Fruit fly (Drosophila melanogaster) whole organism, embryonic: ENCODE measurements around the gene CG1622.

Experiments
- B-H1 ChIP-seq: fragments of 200-800 bp; sonication (Bioruptor generic); IDR thresholded peaks from 3 replicates; pipeline ENCODE4 v1.3.6; 2022; ENCODE audit warnings: missing biosample characterization, missing genetic modification characterization
- Bgb ChIP-seq: fragments of 200-800 bp; sonication (Bioruptor generic); IDR thresholded peaks from 2 replicates; pipeline ENCODE4 v1.3.6; 2022; ENCODE audit warnings: missing biosample characterization, missing genetic modification characterization; ENCODE audit not compliant: partially characterized antibody
- BtbVII ChIP-seq: fragments of 200-800 bp; sonication (Bioruptor generic); optimal IDR thresholded peaks from 3 replicates; lab custom pipeline; 2017; ENCODE audit warnings: missing biosample characterization, mild to moderate bottlenecking, missing genetic modification characterization
- CG10209 ChIP-seq: fragments of 200-800 bp; sonication (Bioruptor generic); optimal IDR thresholded peaks from 3 replicates; lab custom pipeline; 2017; ENCODE audit warnings: missing biosample characterization, mild to moderate bottlenecking, missing genetic modification characterization, missing genetic modification reagents
- CG10565 ChIP-seq: fragments of 200-800 bp; sonication (Bioruptor generic); optimal IDR thresholded peaks from 3 replicates; lab custom pipeline; 2016; ENCODE audit warnings: missing biosample characterization, mild to moderate bottlenecking, missing genetic modification characterization
- CG11085 ChIP-seq: fragments of 200-800 bp; sonication (Bioruptor generic); IDR thresholded peaks from 2 replicates; pipeline ENCODE4 v1.3.6; 2022; ENCODE audit warnings: missing biosample characterization, missing genetic modification characterization
- CG12219 ChIP-seq: fragments of 200-800 bp; sonication (Bioruptor generic); optimal IDR thresholded peaks from 3 replicates; lab custom pipeline; 2018; ENCODE audit warnings: missing biosample characterization, mild to moderate bottlenecking, missing genetic modification characterization
- CG1529 ChIP-seq: fragments of 200-800 bp; sonication (Bioruptor generic); optimal IDR thresholded peaks from 3 replicates; lab custom pipeline; 2018; ENCODE audit warnings: missing biosample characterization, missing genetic modification characterization
- CG15601 ChIP-seq: fragments of 200-800 bp; sonication (Bioruptor generic); optimal IDR thresholded peaks from 3 replicates; lab custom pipeline; 2019; ENCODE audit warnings: missing biosample characterization, mild to moderate bottlenecking, missing genetic modification characterization, moderate library complexity
- CG17802 ChIP-seq: fragments of 200-800 bp; sonication (Bioruptor generic); optimal IDR thresholded peaks from 2 replicates; lab custom pipeline; 2018; ENCODE audit warnings: missing biosample characterization, mild to moderate bottlenecking, missing genetic modification characterization, moderate library complexity
- CG1792 ChIP-seq: fragments of 200-800 bp; sonication (Bioruptor generic); optimal IDR thresholded peaks from 2 replicates; lab custom pipeline; 2016; ENCODE audit warnings: missing biosample characterization, missing genetic modification characterization
- CG2678 ChIP-seq: fragments of 200-800 bp; sonication (Bioruptor generic); optimal IDR thresholded peaks from 3 replicates; lab custom pipeline; 2019; ENCODE audit warnings: missing biosample characterization, mild to moderate bottlenecking, missing genetic modification characterization, moderate library complexity
- CG3065 ChIP-seq: fragments of 200-800 bp; sonication (Bioruptor generic); optimal IDR thresholded peaks from 2 replicates; lab custom pipeline; 2016; ENCODE audit warnings: missing biosample characterization, missing genetic modification characterization
- CG6654 ChIP-seq: fragments of 200-800 bp; sonication (Bioruptor generic); optimal IDR thresholded peaks from 2 replicates; lab custom pipeline; 2017; ENCODE audit warnings: missing biosample characterization, mild to moderate bottlenecking, missing genetic modification characterization
- CG7839 ChIP-seq: fragments of 200-800 bp; sonication (Bioruptor generic); optimal IDR thresholded peaks from 3 replicates; lab custom pipeline; 2018; ENCODE audit warnings: missing biosample characterization, mild to moderate bottlenecking, missing genetic modification characterization, moderate library complexity
- CG8359 ChIP-seq: fragments of 200-800 bp; sonication (Bioruptor generic); optimal IDR thresholded peaks from 2 replicates; lab custom pipeline; 2017; ENCODE audit warnings: missing biosample characterization, mild to moderate bottlenecking, missing genetic modification characterization, borderline replicate concordance
- Dek ChIP-seq: fragments of 200-800 bp; sonication (Bioruptor generic); optimal IDR thresholded peaks from 3 replicates; lab custom pipeline; 2019; ENCODE audit warnings: missing biosample characterization, mild to moderate bottlenecking, missing genetic modification characterization, moderate library complexity
- Dip2 ChIP-seq: fragments of 200-800 bp; sonication (Bioruptor generic); IDR thresholded peaks from 2 replicates; pipeline ENCODE4 v1.3.6; 2022; ENCODE audit warnings: missing biosample characterization, missing genetic modification characterization
- E2f1 ChIP-seq: fragments of 200-800 bp; sonication (Bioruptor generic); IDR thresholded peaks from 2 replicates; pipeline ENCODE4 v1.3.6; 2022; ENCODE audit warnings: missing biosample characterization, missing genetic modification characterization
- Eip74EF ChIP-seq, 2 experiments: fragments of 200-800 bp in 1 of 2; fragments of >200 bp in 1 of 2; sonication (Bioruptor generic) in 1 of 2; optimal IDR thresholded peaks; 2 replicates each; lab custom pipeline; 2017 to 2019; ENCODE audit warnings: missing biosample characterization in 2 of 2, missing genetic modification characterization in 2 of 2, mild to moderate bottlenecking in 1 of 2, moderate library complexity in 1 of 2
- GATAe ChIP-seq: fragments of 200-800 bp; sonication (Bioruptor generic); conservative IDR thresholded peaks from 2 replicates; pipeline ENCODE4 v1.3.6; 2022; ENCODE audit warnings: missing biosample characterization, missing genetic modification characterization
- Hmx ChIP-seq: fragments of 200-800 bp; sonication (Bioruptor generic); optimal IDR thresholded peaks from 2 replicates; lab custom pipeline; 2016; ENCODE audit warnings: missing biosample characterization, missing genetic modification characterization
- Hsf ChIP-seq: fragments of 200-800 bp; sonication (Bioruptor generic); optimal IDR thresholded peaks from 3 replicates; lab custom pipeline; 2016; ENCODE audit warnings: missing biosample characterization, missing genetic modification characterization
- Jarid2 ChIP-seq: fragments of 200-800 bp; sonication (Bioruptor generic); optimal IDR thresholded peaks from 3 replicates; lab custom pipeline; 2017; ENCODE audit warnings: mild to moderate bottlenecking, missing biosample characterization, missing genetic modification reagents, missing genetic modification characterization
- Max ChIP-seq: fragments of 200-800 bp; sonication (Bioruptor generic); optimal IDR thresholded peaks from 2 replicates; lab custom pipeline; 2016; ENCODE audit warnings: missing biosample characterization, mild to moderate bottlenecking, missing genetic modification characterization
- Optix ChIP-seq: fragments of 200-800 bp; sonication (Bioruptor generic); IDR thresholded peaks from 3 replicates; pipeline ENCODE4 v1.3.6; 2022; ENCODE audit warnings: missing biosample characterization, missing genetic modification characterization
- Sry-δ ChIP-seq: fragments of 200-800 bp; sonication (Bioruptor generic); optimal IDR thresholded peaks from 2 replicates; lab custom pipeline; 2016; ENCODE audit warnings: missing biosample characterization, missing genetic modification characterization
- Ssrp ChIP-seq: fragments of 200-800 bp; sonication (Bioruptor generic); optimal IDR thresholded peaks from 2 replicates; lab custom pipeline; 2018; ENCODE audit warnings: missing biosample characterization, mild to moderate bottlenecking, missing genetic modification characterization, moderate library complexity
- TFAM ChIP-seq: fragments of 200-800 bp; sonication (Bioruptor generic); optimal IDR thresholded peaks from 2 replicates; lab custom pipeline; 2017; ENCODE audit warnings: missing biosample characterization, missing genetic modification characterization, inconsistent platforms
- ara ChIP-seq: fragments of 200-800 bp; sonication (Bioruptor generic); IDR thresholded peaks from 2 replicates; pipeline ENCODE4 v1.3.6; 2022; ENCODE audit warnings: missing biosample characterization, missing genetic modification characterization
- ase ChIP-seq: fragments of 200-800 bp; sonication (Bioruptor generic); IDR thresholded peaks from 3 replicates; pipeline ENCODE4 v1.3.6; 2022; ENCODE audit warnings: missing biosample characterization, missing genetic modification characterization
- ash1 ChIP-seq: fragments of 200-800 bp; sonication (Bioruptor generic); optimal IDR thresholded peaks from 2 replicates; lab custom pipeline; 2018; ENCODE audit warnings: missing biosample characterization, mild to moderate bottlenecking, missing genetic modification characterization
- bsh ChIP-seq, 2 experiments: fragments of 200-800 bp; sonication (Bioruptor generic); optimal IDR thresholded peaks; 2 replicates each; lab custom pipeline; 2017 to 2018; ENCODE audit warnings: mild to moderate bottlenecking in 2 of 2, missing biosample characterization in 2 of 2, missing genetic modification characterization in 2 of 2, moderate library complexity in 1 of 2
- cad ChIP-seq: fragments of >200 bp; optimal IDR thresholded peaks from 2 replicates; lab custom pipeline; 2017; ENCODE audit warnings: missing biosample characterization, missing genetic modification characterization
- cas ChIP-seq: fragments of 200-800 bp; sonication (Bioruptor generic); IDR thresholded peaks from 2 replicates; pipeline ENCODE4 v1.3.6; 2022; ENCODE audit warnings: missing biosample characterization, missing genetic modification characterization
- chn ChIP-seq: fragments of 200-800 bp; sonication (Bioruptor generic); optimal IDR thresholded peaks from 2 replicates; lab custom pipeline; 2016; ENCODE audit warnings: missing biosample characterization, missing genetic modification characterization
- crp ChIP-seq, 2 experiments: fragments of 200-800 bp; sonication (Bioruptor generic); optimal IDR thresholded peaks; 2 replicates in 1 of 2; 3 replicates in 1 of 2; lab custom pipeline; 2017; ENCODE audit warnings: missing biosample characterization in 2 of 2, missing genetic modification characterization in 2 of 2, mild to moderate bottlenecking in 1 of 2, moderate library complexity in 1 of 2
- emc ChIP-seq: fragments of 200-800 bp; sonication (Bioruptor generic); optimal IDR thresholded peaks from 2 replicates; lab custom pipeline; 2016; ENCODE audit warnings: missing biosample characterization, missing genetic modification characterization
- fru ChIP-seq: fragments of >200 bp; optimal IDR thresholded peaks from 2 replicates; lab custom pipeline; 2017
- gro ChIP-seq: fragments of 200-800 bp; sonication (Bioruptor generic); optimal IDR thresholded peaks from 2 replicates; lab custom pipeline; 2016; ENCODE audit warnings: missing biosample characterization, missing genetic modification characterization
- jigr1 ChIP-seq: fragments of 200-800 bp; sonication (Bioruptor generic); IDR thresholded peaks from 3 replicates; pipeline ENCODE4 v1.3.6; 2022; ENCODE audit warnings: missing biosample characterization, missing genetic modification characterization
- kah ChIP-seq: fragments of 200-800 bp; sonication (Bioruptor generic); optimal IDR thresholded peaks from 2 replicates; lab custom pipeline; 2018; ENCODE audit warnings: missing biosample characterization, mild to moderate bottlenecking, missing genetic modification characterization
- lbe ChIP-seq: fragments of 200-800 bp; sonication (Bioruptor generic); optimal IDR thresholded peaks from 2 replicates; lab custom pipeline; 2016; ENCODE audit warnings: missing biosample characterization, mild to moderate bottlenecking, missing genetic modification characterization
- nmo ChIP-seq: fragments of 200-800 bp; sonication (Bioruptor generic); optimal IDR thresholded peaks from 2 replicates; lab custom pipeline; 2018; ENCODE audit warnings: missing biosample characterization, mild to moderate bottlenecking, missing genetic modification characterization, moderate library complexity
- prd ChIP-seq, 3 experiments: fragments of >200 bp in 2 of 3; fragments of 200-800 bp in 1 of 3; sonication (Bioruptor generic) in 1 of 3; optimal IDR thresholded peaks in 2 of 3; IDR thresholded peaks in 1 of 3; 2 replicates in 2 of 3; 3 replicates in 1 of 3; pipeline versions ENCODE4 v1.3.6 to Lab custom; 2017 to 2022; ENCODE audit warnings: missing biosample characterization in 1 of 3, missing genetic modification characterization in 1 of 3
- repo ChIP-seq: fragments of 200-800 bp; sonication (Bioruptor generic); optimal IDR thresholded peaks from 2 replicates; lab custom pipeline; 2016; ENCODE audit warnings: missing biosample characterization, missing genetic modification characterization
- sima ChIP-seq: fragments of 200-800 bp; sonication (Bioruptor generic); optimal IDR thresholded peaks from 2 replicates; lab custom pipeline; 2016; ENCODE audit warnings: missing biosample characterization, missing genetic modification characterization
- sr ChIP-seq: fragments of 200-800 bp; sonication (Bioruptor generic); IDR thresholded peaks from 3 replicates; pipeline ENCODE4 v1.3.6; 2022; ENCODE audit warnings: missing biosample characterization, missing genetic modification characterization
- vfl ChIP-seq: fragments of 200-800 bp; sonication (Bioruptor generic); optimal IDR thresholded peaks from 2 replicates; lab custom pipeline; 2016; ENCODE audit warnings: missing biosample characterization, missing genetic modification characterization
- zf30C ChIP-seq: fragments of 200-800 bp; sonication (Bioruptor generic); optimal IDR thresholded peaks from 3 replicates; lab custom pipeline; 2018; ENCODE audit warnings: missing biosample characterization, mild to moderate bottlenecking, missing genetic modification characterization

CG1622 gene

dm6 chrX:13251310-13251709, 45.6 kb upstream of the CG1622 start (continued):
- peak; percentile 58 for TF ChIP-seq chn (GFP tag; lab: Kevin White, UChicago)
- TF ChIP-seq repo (GFP tag; lab: Kevin White, UChicago): peak; percentile 58
- TF ChIP-seq CG2678 (tag; lab: Kevin White, UChicago): peak; percentile 89
- TF ChIP-seq cad (GFP tag; lab: Kevin White, UChicago): no peak
- peak; percentile 73 for TF ChIP-seq E2f1 (GFP tag; lab: Robert Waterston, UW)
- TF ChIP-seq vfl (GFP tag; lab: Kevin White, UChicago): no peak
- peak; percentile 61 for TF ChIP-seq BtbVII (GFP tag; lab: Kevin White, UChicago)
- no peak for TF ChIP-seq TFAM
- peak; percentile 49 for TF ChIP-seq CG11085 (GFP tag; lab: Robert Waterston, UW)
- no peak for TF ChIP-seq CG10565 (GFP tag; lab: Kevin White, UChicago)
- TF ChIP-seq ase (GFP tag; lab: Robert Waterston, UW): peak; percentile 75
- peak; percentile 34 for TF ChIP-seq CG6654 (GFP tag; lab: Kevin White, UChicago)
- TF ChIP-seq emc (GFP tag; lab: Kevin White, UChicago): peak; percentile 56
- TF ChIP-seq CG3065 (GFP tag; lab: Kevin White, UChicago): peak; percentile 25
- no peak for TF ChIP-seq prd (optimal IDR thresholded peaks at IDR 0.05; lab: Kevin White, UChicago)
- peak; percentile 81 for TF ChIP-seq prd (GFP tag; IDR thresholded peaks at IDR 0.05; lab: Robert Waterston, UW)
- TF ChIP-seq GATAe: no peak
- TF ChIP-seq bsh (GFP tag; optimal IDR thresholded peaks at IDR 0.05; lab: Kevin White, UChicago): peak; percentile 79 to 87
- TF ChIP-seq ash1: no peak
- peak; percentile 74 for TF ChIP-seq ara (GFP tag; lab: Robert Waterston, UW)
- TF ChIP-seq CG12219 (GFP tag; lab: Kevin White, UChicago): peak; percentile 77
- TF ChIP-seq Sry-δ: peak; percentile 40
- peak in 1 of 2 experiments; percentile 46 for TF ChIP-seq Eip74EF (GFP tag; optimal IDR thresholded peaks at IDR 0.05; lab: Kevin White, UChicago)
- TF ChIP-seq Dip2 (GFP tag; lab: Robert Waterston, UW): no peak
- TF ChIP-seq CG1529: peak; percentile 30
- peak; percentile 88 for TF ChIP-seq nmo (GFP tag; lab: Kevin White, UChicago)
- peak; percentile 46 for TF ChIP-seq CG17802 (tag; lab: Kevin White, UChicago)
- TF ChIP-seq Dek: peak; percentile 59
- TF ChIP-seq jigr1: peak; percentile 60; the same call in 1 of the 3 replicates
- TF ChIP-seq Hsf: peak; percentile 75
- TF ChIP-seq Bgb (GFP tag; lab: Robert Waterston, UW): no peak
- peak; percentile 66 for TF ChIP-seq CG8359
- TF ChIP-seq lbe (GFP tag; lab: Kevin White, UChicago): peak; percentile 89
- peak; percentile 71 for TF ChIP-seq CG10209 (GFP tag; lab: Kevin White, UChicago)
- peak; percentile 63 for TF ChIP-seq CG15601 (tag; lab: Kevin White, UChicago)
- TF ChIP-seq Hmx (GFP tag; lab: Kevin White, UChicago): peak; percentile 66
- TF ChIP-seq kah (GFP tag; lab: Kevin White, UChicago): no peak
- peak; percentile 14 for TF ChIP-seq sima (GFP tag; lab: Kevin White, UChicago)
- TF ChIP-seq Max (GFP tag; lab: Kevin White, UChicago): peak; percentile 37
- TF ChIP-seq B-H1: peak; percentile 53
- peak; percentile 68; the same call in 1 of the 3 replicates for TF ChIP-seq sr
- peak; percentile 47 for TF ChIP-seq Jarid2
- no peak for TF ChIP-seq fru (lab: Kevin White, UChicago)
- TF ChIP-seq cas (GFP tag; lab: Robert Waterston, UW): 0 out of 2 replicates have a peak, but pooled peaks have one; percentile 24
- peak; percentile 85 for TF ChIP-seq Optix (GFP tag; lab: Robert Waterston, UW)
- TF ChIP-seq zf30C (GFP tag; lab: Kevin White, UChicago): no peak
- peak; percentile 75 for TF ChIP-seq CG1792
- TF ChIP-seq Ssrp (tag; lab: Kevin White, UChicago): peak; percentile 67
- TF ChIP-seq CG7839 (tag; lab: Kevin White, UChicago): peak; percentile 82
- TF ChIP-seq crp (GFP tag; optimal IDR thresholded peaks at IDR 0.05; lab: Kevin White, UChicago): peak in 1 of 2 experiments; percentile 14
- TF ChIP-seq gro (GFP tag; lab: Kevin White, UChicago): peak; percentile 52
